ENCODE assay signal across 2 fruit fly cellular contexts in the genomic region with DNA sequence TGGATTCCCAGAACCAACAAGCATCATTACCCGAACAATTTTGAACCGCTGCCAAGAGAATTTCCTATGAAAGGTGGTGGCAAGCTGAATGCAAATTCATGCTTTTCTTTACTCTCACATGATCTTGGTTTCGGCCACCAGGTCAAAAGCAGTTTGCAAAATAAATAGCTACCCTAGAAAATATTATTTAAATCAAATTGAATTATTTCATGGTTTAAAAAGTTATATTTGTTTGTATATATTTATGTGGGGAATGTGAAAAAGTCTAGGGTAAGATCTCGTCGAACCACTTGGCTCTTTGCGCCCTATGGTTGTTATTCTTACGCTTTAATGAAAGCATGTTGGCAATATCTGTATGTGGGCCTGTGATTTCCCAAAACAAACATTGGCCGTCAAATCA.
TF ChIP-seq lines count a peak whose summit lies in the region.

No protein-coding gene starts in this region.

TF ChIP-seq in whole organism, embryonic, 481 proteins besides CTCF, POLR2A, EP300 and RAD21 (continued from another document):
- TF ChIP-seq prd (optimal IDR thresholded peaks at IDR 0.05; lab: Kevin White, UChicago): no peak
- peak; percentile 43; the same call in 1 of the 3 replicates for TF ChIP-seq prd (GFP tag; IDR thresholded peaks at IDR 0.05; lab: Robert Waterston, UW)
- peak; percentile 65 for TF ChIP-seq Med (GFP tag; lab: Kevin White, UChicago)
- no peak for TF ChIP-seq Rfx (GFP tag; IDR thresholded peaks at IDR 0.05; lab: Robert Waterston, UW)
- TF ChIP-seq ci (GFP tag; IDR thresholded peaks at IDR 0.05; lab: Robert Waterston, UW): peak; percentile 50; the same call in 1 of the 3 replicates
- no peak for TF ChIP-seq CG17359 (tag; optimal IDR thresholded peaks at IDR 0.05; lab: Kevin White, UChicago)
- peak; percentile 12 for TF ChIP-seq Ssrp (tag; optimal IDR thresholded peaks at IDR 0.05; lab: Kevin White, UChicago)
- peak; percentile 24; the same call in 1 of the 2 replicates for TF ChIP-seq E2f2 (GFP tag; IDR thresholded peaks at IDR 0.05; lab: Robert Waterston, UW)
- TF ChIP-seq stc (GFP tag; IDR thresholded peaks at IDR 0.05; lab: Robert Waterston, UW): 0 out of 2 replicates have a peak, but pooled peaks have one; percentile 11
- peak; percentile 14 for TF ChIP-seq nmo (GFP tag; optimal IDR thresholded peaks at IDR 0.05; lab: Kevin White, UChicago)
- no peak for TF ChIP-seq sima (GFP tag; optimal IDR thresholded peaks at IDR 0.05; lab: Kevin White, UChicago)
- no peak for TF ChIP-seq repo (GFP tag; optimal IDR thresholded peaks at IDR 0.05; lab: Kevin White, UChicago)
- TF ChIP-seq CG4424 (GFP tag; optimal IDR thresholded peaks at IDR 0.05; lab: Kevin White, UChicago): no peak

TF ChIP-seq in whole organism, prepupa, 60 proteins besides CTCF, POLR2A, EP300 and RAD21 (continued from another document):
- TF ChIP-seq CG6276 (GFP tag; optimal IDR thresholded peaks at IDR 0.05; lab: Kevin White, UChicago) (peak; percentile 18), fkh (GFP tag; optimal IDR thresholded peaks at IDR 0.05; lab: Kevin White, UChicago) (no peak), Sox14 (GFP tag; optimal IDR thresholded peaks at IDR 0.05; lab: Kevin White, UChicago) (no peak), CG6163 (GFP tag; IDR thresholded peaks at IDR 0.05; lab: Robert Waterston, UW) (0 out of 3 replicates have a peak, but pooled peaks have one; percentile 38), svp (GFP tag; lab: Kevin White, UChicago) (no peak), CG11762 (GFP tag; optimal IDR thresholded peaks at IDR 0.05; lab: Kevin White, UChicago; ENCODE audit: insufficient read depth) (no peak), CG8632 (GFP tag; optimal IDR thresholded peaks at IDR 0.05; lab: Kevin White, UChicago) (no peak), CG7368 (GFP tag; optimal IDR thresholded peaks at IDR 0.05; lab: Kevin White, UChicago) (no peak), pdm3 (GFP tag; optimal IDR thresholded peaks at IDR 0.05; lab: Kevin White, UChicago) (peak; percentile 20), fd85E (GFP tag; optimal IDR thresholded peaks at IDR 0.05; lab: Kevin White, UChicago) (no peak), CG8119 (GFP tag; IDR thresholded peaks at IDR 0.05; lab: Robert Waterston, UW) (0 out of 3 replicates have a peak, but pooled peaks have one; percentile 30), CG3032 (tag; optimal IDR thresholded peaks at IDR 0.05; lab: Kevin White, UChicago) (no peak), Eip78C (GFP tag; lab: Kevin White, UChicago) (no peak), achi (GFP tag; optimal IDR thresholded peaks at IDR 0.05; lab: Kevin White, UChicago) (peak; percentile 4), CG11294 (GFP tag; IDR thresholded peaks at IDR 0.05; lab: Robert Waterston, UW) (no peak), CG16779 (tag; optimal IDR thresholded peaks at IDR 0.05; lab: Kevin White, UChicago) (no peak), eg (GFP tag; IDR thresholded peaks at IDR 0.05; lab: Robert Waterston, UW) (peak; percentile 63; the same call in 2 of the 3 replicates), dsx (GFP tag; optimal IDR thresholded peaks at IDR 0.05; lab: Kevin White, UChicago; ENCODE audit: poor library complexity, severe bottlenecking) (no peak), ss (GFP tag; optimal IDR thresholded peaks at IDR 0.05; lab: Kevin White, UChicago) (no peak), esn (GFP tag; optimal IDR thresholded peaks at IDR 0.05; lab: Kevin White, UChicago) (no peak), CG1621 (tag; optimal IDR thresholded peaks at IDR 0.05; lab: Kevin White, UChicago) (no peak), Smox (GFP tag; optimal IDR thresholded peaks at IDR 0.05; lab: Kevin White, UChicago) (no peak), CG4318 (GFP tag; optimal IDR thresholded peaks at IDR 0.05; lab: Kevin White, UChicago) (no peak), CG8319 (GFP tag; optimal IDR thresholded peaks at IDR 0.05; lab: Kevin White, UChicago) (no peak), Blimp-1 (GFP tag; optimal IDR thresholded peaks at IDR 0.05; lab: Kevin White, UChicago) (no peak), Hr39 (GFP tag; optimal IDR thresholded peaks at IDR 0.05; lab: Kevin White, UChicago) (no peak), Gug (GFP tag; IDR thresholded peaks at IDR 0.05; lab: Robert Waterston, UW) (no peak)
